Worm (Caenorhabditis elegans) whole organism, mixed stage, embryonic: ENCODE data around the gene F56C3.4.

Experiments used
- M03D4.4 ChIP-seq: sonication (generic microtip); optimal IDR thresholded peaks from 2 replicates; lab custom pipeline; 2017; ENCODE audit warnings: mild to moderate bottlenecking, missing genetic modification characterization, missing compliant biosample characterization
- blmp-1 ChIP-seq: fragments of 150-350 bp; optimal IDR thresholded peaks from 2 replicates; lab custom pipeline; 2014; ENCODE audit warnings: missing biosample characterization, missing genetic modification characterization
- ceh-43 ChIP-seq: fragments of 200-800 bp; sonication (Bioruptor generic); optimal IDR thresholded peaks from 2 replicates; lab custom pipeline; 2018; ENCODE audit warnings: mild to moderate bottlenecking, missing genetic modification characterization, moderate library complexity, missing compliant biosample characterization
- ces-1 ChIP-seq: fragments of 150-350 bp; optimal IDR thresholded peaks from 2 replicates; lab custom pipeline; 2014; ENCODE audit warnings: missing biosample characterization, missing genetic modification reagents, missing genetic modification characterization
- cnd-1 ChIP-seq: fragments of 200-800 bp; sonication (Bioruptor generic); optimal IDR thresholded peaks from 2 replicates; lab custom pipeline; 2018; ENCODE audit warnings: mild to moderate bottlenecking, missing genetic modification characterization, missing compliant biosample characterization
- drap-1 ChIP-seq: fragments of 200-800 bp; sonication (Bioruptor generic); optimal IDR thresholded peaks from 3 replicates; lab custom pipeline; 2018; ENCODE audit warnings: mild to moderate bottlenecking, missing genetic modification characterization, missing compliant biosample characterization
- elt-1 ChIP-seq: sonication (generic microtip); optimal IDR thresholded peaks from 2 replicates; lab custom pipeline; 2017; ENCODE audit warnings: missing genetic modification characterization, mild to moderate bottlenecking, missing compliant biosample characterization, antibody characterized with exemption, moderate library complexity, borderline replicate concordance; ENCODE audit not compliant: insufficient read depth
- flh-1 ChIP-seq: fragments of 200-800 bp; sonication (Bioruptor generic); optimal IDR thresholded peaks from 2 replicates; lab custom pipeline; 2018; ENCODE audit warnings: mild to moderate bottlenecking, missing genetic modification characterization, moderate library complexity, missing compliant biosample characterization
- ham-2 ChIP-seq: fragments of 200-800 bp; sonication (Bioruptor generic); optimal IDR thresholded peaks from 2 replicates; lab custom pipeline; 2018; ENCODE audit warnings: mild to moderate bottlenecking, missing genetic modification characterization, missing compliant biosample characterization
- lin-13 ChIP-seq: fragments of 150-350 bp; optimal IDR thresholded peaks from 2 replicates; lab custom pipeline; 2014; ENCODE audit warnings: missing biosample characterization, missing genetic modification characterization
- lsy-2 ChIP-seq: fragments of 150-350 bp; optimal IDR thresholded peaks from 2 replicates; lab custom pipeline; 2014; ENCODE audit warnings: missing biosample characterization, missing genetic modification characterization
- mab-5 ChIP-seq: fragments of 150-350 bp; optimal IDR thresholded peaks from 2 replicates; lab custom pipeline; 2014; ENCODE audit warnings: missing biosample characterization, missing genetic modification characterization
- mep-1 ChIP-seq: fragments of 150-350 bp; optimal IDR thresholded peaks from 2 replicates; lab custom pipeline; 2017; ENCODE audit warnings: missing biosample characterization, missing genetic modification reagents, missing genetic modification characterization, inconsistent platforms
- mls-2 ChIP-seq: sonication (generic microtip); optimal IDR thresholded peaks from 2 replicates; lab custom pipeline; 2016; ENCODE audit warnings: mild to moderate bottlenecking, missing genetic modification characterization, moderate library complexity, missing compliant biosample characterization
- nhr-237 ChIP-seq: fragments of 150-350 bp; optimal IDR thresholded peaks from 2 replicates; lab custom pipeline; 2014; ENCODE audit warnings: missing biosample characterization, missing genetic modification characterization
- pha-4 ChIP-seq: fragments of 150-350 bp; optimal IDR thresholded peaks from 2 replicates; lab custom pipeline; 2018; ENCODE audit warnings: missing biosample characterization, missing genetic modification reagents, missing genetic modification characterization
- sem-2 ChIP-seq: fragments of 200-800 bp; sonication (Bioruptor generic); optimal IDR thresholded peaks from 2 replicates; lab custom pipeline; 2018; ENCODE audit warnings: mild to moderate bottlenecking, missing genetic modification characterization, missing compliant biosample characterization
- snpc-4 ChIP-seq: fragments of 150-350 bp; optimal IDR thresholded peaks from 2 replicates; lab custom pipeline; 2014; ENCODE audit warnings: missing biosample characterization, missing genetic modification characterization
- sptf-1 ChIP-seq: sonication (generic microtip); optimal IDR thresholded peaks from 2 replicates; lab custom pipeline; 2017; ENCODE audit warnings: mild to moderate bottlenecking, missing genetic modification characterization, moderate library complexity, missing compliant biosample characterization
- tbx-8 ChIP-seq: fragments of 200-800 bp; sonication (Bioruptor generic); optimal IDR thresholded peaks from 2 replicates; lab custom pipeline; 2018; ENCODE audit warnings: mild to moderate bottlenecking, missing genetic modification characterization, moderate library complexity, missing compliant biosample characterization
- unc-39 ChIP-seq: fragments of 150-350 bp; optimal IDR thresholded peaks from 2 replicates; lab custom pipeline; 2014; ENCODE audit warnings: missing biosample characterization, missing genetic modification characterization
- unc-62 ChIP-seq: fragments of 150-350 bp; optimal IDR thresholded peaks from 2 replicates; lab custom pipeline; 2014; ENCODE audit warnings: missing biosample characterization, missing genetic modification reagents, missing genetic modification characterization
- zip-8 ChIP-seq: fragments of 150-350 bp; optimal IDR thresholded peaks from 2 replicates; lab custom pipeline; 2014; ENCODE audit warnings: missing biosample characterization, missing genetic modification characterization

The F56C3.4 gene

DNA sequence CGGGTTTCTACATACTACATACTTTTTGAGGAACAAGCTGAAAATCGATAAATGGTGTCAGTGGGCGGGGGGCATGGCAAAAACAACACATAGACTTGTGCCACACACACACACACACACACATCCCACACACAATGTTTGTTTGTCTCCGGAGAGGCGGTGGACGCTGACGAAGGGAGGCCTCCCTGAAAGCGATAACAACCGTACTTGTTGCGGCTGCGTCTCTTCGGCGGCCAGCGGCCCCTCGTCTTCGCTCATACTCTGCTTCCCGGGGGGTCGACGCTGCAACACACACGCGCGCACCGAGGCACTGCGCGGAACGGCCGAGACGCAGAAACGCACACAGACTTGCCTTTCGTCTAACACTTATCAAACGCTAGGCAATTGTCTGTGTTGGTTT lies 40.8 kb downstream of the F56C3.4 start:
- peak; percentile 62 for TF ChIP-seq mls-2 (tag; lab: Kevin White, UChicago)
- peak; percentile 19 for TF ChIP-seq ces-1 (GFP tag; lab: Kevin White, UChicago)
- TF ChIP-seq lsy-2 = no peak
- peak; percentile 72 for TF ChIP-seq pha-4 (tag; lab: Kevin White, UChicago)
- no peak for TF ChIP-seq lin-13 (tag; lab: Kevin White, UChicago)
- TF ChIP-seq unc-62 (GFP tag; lab: Kevin White, UChicago) = no peak
- TF ChIP-seq ham-2 (GFP tag; lab: Kevin White, UChicago) = peak; percentile 87
- TF ChIP-seq M03D4.4 (tag; lab: Kevin White, UChicago) = peak; percentile 42
- no peak for TF ChIP-seq snpc-4
- no peak for TF ChIP-seq unc-39 (tag; lab: Kevin White, UChicago)
- TF ChIP-seq ceh-43 (GFP tag; lab: Kevin White, UChicago) = no peak
- TF ChIP-seq sptf-1 (tag; lab: Kevin White, UChicago) = peak; percentile 34
- no peak for TF ChIP-seq nhr-237
- peak; percentile 8 for TF ChIP-seq cnd-1 (tag; lab: Kevin White, UChicago)
- TF ChIP-seq drap-1 (GFP tag; lab: Kevin White, UChicago) = peak; percentile 51
- no peak for TF ChIP-seq flh-1
- peak; percentile 30 for TF ChIP-seq sem-2

DNA sequence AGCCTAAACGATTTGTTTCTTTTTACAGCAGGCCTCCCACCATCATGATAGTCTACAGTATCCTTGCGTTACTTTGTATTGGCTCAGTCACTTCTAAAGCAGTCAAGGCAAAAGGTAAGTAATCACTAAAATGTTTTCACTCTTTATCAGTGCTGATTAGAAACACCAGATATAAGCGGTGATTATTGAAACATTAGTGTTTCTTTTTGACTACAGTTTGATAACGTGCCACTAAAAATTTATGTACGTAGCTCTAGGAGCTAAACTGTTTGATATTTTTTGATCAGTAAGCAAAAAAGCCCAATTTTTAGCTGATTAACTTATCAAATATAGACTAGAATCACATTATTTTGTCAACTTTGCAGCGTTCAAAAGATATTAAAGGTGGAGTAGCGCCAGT lies 49.0 kb downstream of the F56C3.4 start:
- TF ChIP-seq mep-1 = no peak
- no peak for TF ChIP-seq zip-8
- no peak for TF ChIP-seq lin-13 (tag; lab: Kevin White, UChicago)
- no peak for TF ChIP-seq lsy-2
- no peak for TF ChIP-seq mab-5 (tag; lab: Kevin White, UChicago)
- TF ChIP-seq sptf-1 (tag; lab: Kevin White, UChicago) = no peak
- TF ChIP-seq ceh-43 (GFP tag; lab: Kevin White, UChicago) = no peak

DNA sequence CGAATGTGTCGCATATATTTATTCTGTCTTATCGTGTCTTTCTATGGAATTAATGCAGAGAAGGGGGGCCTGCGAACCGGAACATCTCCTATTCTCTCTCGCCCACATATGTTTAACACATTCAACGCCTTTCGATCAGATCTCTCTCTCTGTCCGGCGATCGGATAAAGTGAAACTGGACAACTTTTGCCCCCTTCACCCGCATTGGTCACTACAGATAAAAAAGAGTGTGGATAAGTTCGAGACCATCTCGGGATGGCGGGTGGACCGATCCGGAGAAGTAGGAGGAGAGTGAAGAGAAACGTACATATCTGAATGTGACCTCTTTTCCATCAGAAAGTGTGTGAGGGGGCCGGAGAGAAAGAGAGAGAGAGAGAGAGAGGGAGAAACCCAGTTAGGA lies 49.4 kb downstream of the F56C3.4 start, which contains the start of gene H42K12.3:
H42K12.3 (plus strand) TSS at position 308 of the 400 bp plus-strand sequence.
- TF ChIP-seq elt-1 (tag; lab: Kevin White, UChicago) (peak; percentile 18), mls-2 (tag; lab: Kevin White, UChicago) (no peak), tbx-8 (GFP tag; lab: Kevin White, UChicago) (no peak), blmp-1 (tag; lab: Kevin White, UChicago) (peak; percentile 67)
- TF ChIP-seq, all 35 proteins: peak for 2
